ENCODE assay signal across 6 fruit fly cellular contexts in the genomic region with DNA sequence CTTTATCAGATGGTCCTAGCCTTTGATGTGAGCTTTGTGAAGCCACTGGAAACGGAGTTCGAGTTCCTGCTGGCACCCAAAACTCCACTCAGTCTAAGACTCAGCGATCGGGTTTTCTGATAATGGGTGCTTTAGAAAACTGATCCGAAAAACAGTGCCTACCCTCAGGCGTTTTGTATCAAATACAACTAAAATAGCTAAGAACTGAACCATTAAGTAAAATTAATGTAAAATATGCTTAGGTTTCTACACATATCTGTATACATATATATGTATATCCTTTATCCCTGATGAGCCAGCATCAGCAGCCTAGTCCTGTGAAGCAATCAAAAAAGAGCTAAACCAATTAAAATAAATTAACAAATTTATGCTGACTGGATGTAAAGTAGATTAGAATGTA.
TF ChIP-seq lines count a peak whose summit lies in the region.

No protein-coding gene starts in this region.

- TF ChIP-seq CTCF in S2 (optimal IDR thresholded peaks at IDR 0.05; lab: Kevin White, UChicago) = peak; percentile 34 to 69
- peak; percentile 83 for TF ChIP-seq CTCF in whole organism, embryonic (GFP tag; optimal IDR thresholded peaks at IDR 0.05; lab: Kevin White, UChicago)

TF ChIP-seq in whole organism, adult, 20 proteins besides CTCF, POLR2A, EP300 and RAD21:
- TF ChIP-seq cic (GFP tag; optimal IDR thresholded peaks at IDR 0.05; lab: Kevin White, UChicago) (no peak), CG7101 (tag; optimal IDR thresholded peaks at IDR 0.05; lab: Kevin White, UChicago) (no peak), CG14711 (tag; optimal IDR thresholded peaks at IDR 0.05; lab: Kevin White, UChicago) (no peak), kay (GFP tag; lab: Kevin White, UChicago; ENCODE audit: borderline replicate concordance) (peak; percentile 18), CG11617 (GFP tag; optimal IDR thresholded peaks at IDR 0.05; lab: Kevin White, UChicago) (no peak), bab1 (GFP tag; optimal IDR thresholded peaks at IDR 0.05; lab: Kevin White, UChicago) (no peak), Hr96 (GFP tag; optimal IDR thresholded peaks at IDR 0.05; lab: Kevin White, UChicago) (no peak)
TF ChIP-seq in whole organism, adult: peak in this region for 1.

TF ChIP-seq in whole organism, embryonic, 481 proteins besides CTCF, POLR2A, EP300 and RAD21 (continues in another document):
- TF ChIP-seq CG7357 (GFP tag; IDR thresholded peaks at IDR 0.05; lab: Robert Waterston, UW) = no peak
- TF ChIP-seq CG10654 (GFP tag; optimal IDR thresholded peaks at IDR 0.05; lab: Kevin White, UChicago) = no peak
- TF ChIP-seq CG33213 (GFP tag; optimal IDR thresholded peaks at IDR 0.05; lab: Kevin White, UChicago) = peak; percentile 14
- peak; percentile 66; the same call in 1 of the 2 replicates for TF ChIP-seq amos (GFP tag; IDR thresholded peaks at IDR 0.05; lab: Robert Waterston, UW; ENCODE audit: partially characterized antibody)
- TF ChIP-seq Elba2 (GFP tag; optimal IDR thresholded peaks at IDR 0.05; lab: Kevin White, UChicago) = no peak
- no peak for TF ChIP-seq Hr51 (GFP tag; optimal IDR thresholded peaks at IDR 0.05; lab: Kevin White, UChicago)
- TF ChIP-seq Nf-YA (GFP tag; IDR thresholded peaks at IDR 0.05; lab: Robert Waterston, UW) = no peak
- TF ChIP-seq HmgZ (tag; optimal IDR thresholded peaks at IDR 0.05; lab: Kevin White, UChicago) = peak; percentile 20
- no peak for TF ChIP-seq trh (GFP tag; optimal IDR thresholded peaks at IDR 0.05; lab: Kevin White, UChicago)
- no peak for TF ChIP-seq CG32532 (GFP tag; IDR thresholded peaks at IDR 0.05; lab: Robert Waterston, UW)
- TF ChIP-seq insv (GFP tag; optimal IDR thresholded peaks at IDR 0.05; lab: Kevin White, UChicago) = peak in 1 of 2 experiments; percentile 69
- no peak for TF ChIP-seq CG7372 (GFP tag; IDR thresholded peaks at IDR 0.05; lab: Robert Waterston, UW)
- TF ChIP-seq Lim3 (GFP tag; IDR thresholded peaks at IDR 0.05; lab: Robert Waterston, UW) = no peak
- TF ChIP-seq Bgb (GFP tag; IDR thresholded peaks at IDR 0.05; lab: Robert Waterston, UW; ENCODE audit: partially characterized antibody) = peak; percentile 47; the same call in 1 of the 2 replicates
- TF ChIP-seq zen (tag; optimal IDR thresholded peaks at IDR 0.05; lab: Kevin White, UChicago) = peak; percentile 46
- peak; percentile 77 for TF ChIP-seq grn (GFP tag; optimal IDR thresholded peaks at IDR 0.05; lab: Kevin White, UChicago)
- TF ChIP-seq CG1233 (GFP tag; optimal IDR thresholded peaks at IDR 0.05; lab: Kevin White, UChicago) = no peak
- TF ChIP-seq CG2199 (GFP tag; IDR thresholded peaks at IDR 0.05; lab: Robert Waterston, UW) = peak; percentile 76; the same call in 1 of the 3 replicates
- no peak for TF ChIP-seq pzg (GFP tag; optimal IDR thresholded peaks at IDR 0.05; lab: Kevin White, UChicago)

TF ChIP-seq in whole organism, prepupa, 60 proteins besides CTCF, POLR2A, EP300 and RAD21:
- TF ChIP-seq fd85E (GFP tag; optimal IDR thresholded peaks at IDR 0.05; lab: Kevin White, UChicago) = no peak
- peak; percentile 6 for TF ChIP-seq Eip78C (GFP tag; lab: Kevin White, UChicago)

TF ChIP-seq in whole organism, pupa, 21 proteins besides CTCF, POLR2A, EP300 and RAD21:
- TF ChIP-seq D1 (tag; optimal IDR thresholded peaks at IDR 0.05; lab: Kevin White, UChicago) = peak; percentile 72
- no peak for TF ChIP-seq CG15710 (tag; optimal IDR thresholded peaks at IDR 0.05; lab: Kevin White, UChicago)

TF ChIP-seq in whole organism, wandering third instar larva, 38 proteins besides CTCF, POLR2A, EP300 and RAD21:
- TF ChIP-seq Mio (GFP tag; optimal IDR thresholded peaks at IDR 0.05; lab: Kevin White, UChicago) (no peak), Myc (optimal IDR thresholded peaks at IDR 0.05; lab: Kevin White, UChicago) (peak; percentile 49)
TF ChIP-seq in whole organism, wandering third instar larva: peak in this region for 1.
